Fruit fly (Drosophila melanogaster): ENCODE data around the gene sc.

DNA sequence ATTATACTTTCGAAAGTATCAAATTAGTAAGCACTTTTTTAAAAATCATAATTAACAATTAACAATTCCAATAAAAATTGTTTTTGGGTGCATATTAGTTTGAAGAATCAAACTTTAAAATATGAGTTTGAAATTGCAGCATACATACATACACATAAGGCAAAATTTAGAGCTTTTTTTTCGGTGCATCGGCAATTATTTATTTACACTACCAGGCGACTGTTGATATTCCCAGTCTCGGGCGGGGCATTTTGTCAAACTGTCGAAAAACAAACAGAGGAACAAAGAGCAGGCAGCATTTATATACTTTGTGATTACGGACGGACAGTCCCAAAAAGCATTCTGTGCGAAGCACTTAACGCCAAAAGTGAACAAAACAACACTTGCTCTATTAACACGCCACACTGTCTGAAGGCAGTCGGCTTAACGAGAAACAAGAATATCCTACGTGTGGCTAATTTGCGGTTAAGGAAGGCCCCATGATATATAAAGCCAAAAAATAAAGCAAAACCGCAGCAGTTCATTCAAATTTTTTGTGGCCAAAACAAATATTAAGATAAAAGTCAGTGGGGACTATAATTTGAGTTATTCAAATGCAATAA lies 33.7 kb upstream of the sc start:
- TF ChIP-seq CG5204 (GFP tag; optimal IDR thresholded peaks at IDR 0.05) (no peak), ovo (GFP tag; optimal IDR thresholded peaks at IDR 0.05) (no peak)
